Worm (Caenorhabditis elegans) whole organism, dauer: Measurements from ENCODE around the gene Y54F10BM.21.

Experiments
- unc-62 ChIP-seq: sonication (generic microtip); optimal IDR thresholded peaks from 2 replicates; lab custom pipeline; 2017; ENCODE audit warnings: missing biosample characterization, missing genetic modification reagents, missing genetic modification characterization

Gene Y54F10BM.21

DNA sequence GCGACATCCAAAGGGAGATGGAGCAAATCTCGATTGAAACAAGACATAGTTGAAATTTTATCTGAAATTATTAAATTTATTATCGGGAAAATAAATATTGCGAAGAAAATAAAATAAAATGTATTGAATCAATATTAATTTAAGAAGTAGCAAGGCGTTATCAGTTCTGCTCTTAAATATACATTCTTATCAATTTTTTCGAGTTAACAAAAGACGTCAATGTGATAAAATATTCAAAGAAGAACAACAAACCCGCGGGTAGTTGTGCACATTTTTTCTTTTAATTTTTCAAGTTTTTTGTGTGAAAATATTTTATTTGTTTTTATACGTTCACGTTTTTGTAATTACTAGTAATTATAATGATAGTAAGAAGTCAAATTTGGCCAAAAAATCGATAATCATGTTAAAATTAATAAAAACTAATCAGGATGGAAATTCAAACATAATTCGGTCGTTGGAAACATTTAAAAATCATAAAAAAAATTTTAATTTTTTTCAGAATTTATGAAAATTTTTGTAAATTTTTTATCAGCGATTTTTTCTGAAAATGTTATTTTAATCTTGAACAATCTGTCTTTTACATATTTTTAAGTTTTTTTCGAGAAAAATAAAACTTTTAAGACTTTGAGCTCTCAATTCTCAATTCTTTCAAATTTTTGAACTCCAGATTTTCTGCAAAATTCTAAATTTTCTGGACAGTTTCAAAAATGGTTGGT, 10.8 kb upstream of the Y54F10BM.21 start, which contains the start of gene fbxa-9:
TSS of gene fbxa-9 (plus strand) at position 666 of the 716 bp plus-strand sequence.
- no peak for TF ChIP-seq unc-62

DNA sequence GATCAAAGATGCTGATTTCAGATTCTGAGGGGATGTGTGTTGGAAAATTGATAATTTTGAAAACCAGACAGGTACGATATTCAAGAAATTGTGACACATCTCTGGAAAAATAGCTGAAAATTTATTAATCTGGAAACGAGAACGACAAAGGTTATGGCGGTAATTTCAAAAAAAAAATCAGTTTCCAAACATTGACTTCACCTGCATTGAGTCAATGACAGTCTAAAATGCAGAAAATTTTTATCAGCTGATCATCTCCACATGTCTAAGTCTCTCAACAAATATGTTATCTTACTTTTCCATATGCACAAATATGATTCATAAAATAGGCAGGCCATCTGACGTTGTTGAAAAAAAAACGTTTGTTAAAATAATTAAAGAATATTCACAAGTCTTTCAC, 4.9 kb upstream of the Y54F10BM.21 start, which contains the start of gene fbxa-48:
TSS of gene fbxa-48 (minus strand) at position 101 of the 400 bp plus-strand sequence.
- no peak for TF ChIP-seq unc-62

ce11 chrIII:2272732-2273131, 4.2 kb upstream of the Y54F10BM.21 start, which contains the start of gene fbxa-39:
Gene fbxa-39, plus strand, starts transcription at chrIII:2273032.
- no peak for TF ChIP-seq unc-62

DNA sequence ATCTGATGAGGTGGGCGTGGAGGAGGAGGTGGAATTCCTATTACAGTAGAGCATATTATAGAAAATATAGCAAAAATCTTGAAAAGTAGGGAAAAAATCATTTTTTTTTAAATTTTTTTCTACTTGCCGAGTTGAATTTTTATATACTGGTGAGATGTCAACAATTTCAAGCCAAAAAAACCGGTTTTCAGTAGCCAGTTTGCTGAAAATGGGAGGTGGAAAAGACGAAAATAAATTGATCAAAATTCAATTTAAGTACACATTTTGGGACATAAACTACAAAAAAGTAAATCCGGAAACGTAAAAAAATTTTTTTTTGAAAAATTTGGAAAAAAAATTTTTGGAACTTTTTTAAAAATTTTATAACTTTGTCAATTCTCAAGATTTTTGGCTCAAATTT, 2.5 kb downstream of the Y54F10BM.21 start, which contains the start of gene Y54F10BM.23:
TSS of gene Y54F10BM.23 (minus strand) at position 101 of the 400 bp plus-strand sequence.
- no peak for TF ChIP-seq unc-62

DNA sequence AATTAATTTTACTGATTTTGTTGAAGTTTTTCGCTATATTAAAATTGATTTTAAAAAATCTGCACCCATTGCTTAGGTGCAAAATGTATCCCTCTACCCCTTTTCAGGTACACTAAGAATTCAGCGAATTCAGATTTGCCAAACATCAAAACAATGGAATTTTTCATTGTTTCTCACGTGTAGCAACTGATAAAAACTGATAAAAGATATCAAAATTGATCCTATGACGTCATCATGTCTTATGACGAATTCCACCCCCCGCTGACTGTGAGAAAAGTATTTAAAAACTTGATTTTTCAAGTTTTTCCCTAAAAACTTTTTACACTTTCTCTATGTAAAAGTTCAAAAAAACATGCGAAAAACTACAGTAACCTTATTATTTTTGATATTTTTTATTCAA, 3.6 kb downstream of the Y54F10BM.21 start, which contains the start of gene Y54F10BM.22:
TSS of gene Y54F10BM.22 (plus strand) at position 331 of the 400 bp plus-strand sequence.
- no peak for TF ChIP-seq unc-62

- TF ChIP-seq unc-62 = no peak
These were observed 5.3 kb downstream of the Y54F10BM.21 start, which contains the start of gene Y54F10BM.3 for ce11 chrIII:2281975-2282957. Gene Y54F10BM.3, plus strand, starts transcription at chrIII:2282025.

DNA sequence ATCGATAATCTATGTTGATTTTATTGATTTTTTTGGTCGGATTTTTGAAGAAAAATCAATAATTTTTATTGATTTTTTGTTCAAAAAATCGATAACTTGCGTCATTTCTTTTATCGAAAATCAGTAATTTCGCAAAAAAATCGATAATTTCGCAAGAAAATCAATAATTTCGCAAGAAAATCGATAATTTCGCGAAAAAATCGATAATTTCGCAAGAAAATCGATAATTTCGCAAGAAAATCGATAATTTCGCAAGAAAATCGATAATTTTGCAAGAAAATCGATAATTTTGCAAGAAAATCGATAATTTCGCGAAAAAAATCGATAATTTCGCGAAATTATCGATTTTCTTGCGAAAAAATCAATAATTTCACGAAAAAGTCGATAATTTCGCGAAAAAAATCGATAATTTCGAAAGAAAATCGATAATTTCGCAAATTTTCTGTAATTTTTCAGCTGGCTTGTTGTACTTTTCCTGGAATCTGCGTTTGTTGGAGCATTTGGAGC, 6.5 kb downstream of the Y54F10BM.21 start:
- TF ChIP-seq unc-62 = no peak

DNA sequence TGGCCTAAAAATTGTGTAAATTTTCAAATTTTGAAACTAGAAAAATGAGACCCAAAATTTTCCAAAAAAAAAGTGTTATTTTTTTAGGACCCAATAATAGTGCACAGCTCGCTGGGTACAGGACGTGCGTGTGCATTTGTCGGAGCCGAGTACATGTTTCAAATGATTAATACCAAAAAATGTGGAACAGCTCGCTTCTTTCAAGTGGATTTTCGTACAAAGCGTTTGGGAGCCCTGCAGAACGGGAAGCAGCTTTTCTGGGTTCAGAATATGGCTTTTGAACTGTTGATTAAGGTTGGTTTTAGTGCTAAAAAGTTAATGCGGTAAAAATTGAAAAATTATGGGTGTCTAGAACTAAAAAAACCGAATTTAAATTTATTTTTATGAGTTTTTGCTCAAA, 11.3 kb downstream of the Y54F10BM.21 start:
- no peak for TF ChIP-seq unc-62

DNA sequence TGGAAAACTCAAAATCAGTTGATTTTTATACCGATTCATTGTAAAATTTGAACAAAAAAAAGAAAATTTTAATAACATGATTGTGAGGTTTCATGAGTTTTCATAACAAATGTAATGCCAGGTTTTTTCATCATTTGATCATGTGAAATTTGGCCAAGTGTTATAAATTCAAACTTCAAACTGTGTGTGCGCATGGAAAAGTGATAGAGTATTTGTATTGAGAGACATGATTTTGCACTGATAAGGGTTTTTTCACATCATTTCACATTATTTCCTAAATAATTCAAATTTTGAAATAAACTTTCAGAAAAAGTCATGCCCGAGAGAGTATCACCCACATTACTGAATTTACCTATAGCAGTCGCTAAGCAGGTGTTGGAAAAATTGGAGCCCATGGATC, 14.2 kb downstream of the Y54F10BM.21 start, which contains the start of gene fbxa-219:
TSS of gene fbxa-219 (plus strand) at position 277 of the 400 bp plus-strand sequence.
- TF ChIP-seq unc-62 = no peak

DNA sequence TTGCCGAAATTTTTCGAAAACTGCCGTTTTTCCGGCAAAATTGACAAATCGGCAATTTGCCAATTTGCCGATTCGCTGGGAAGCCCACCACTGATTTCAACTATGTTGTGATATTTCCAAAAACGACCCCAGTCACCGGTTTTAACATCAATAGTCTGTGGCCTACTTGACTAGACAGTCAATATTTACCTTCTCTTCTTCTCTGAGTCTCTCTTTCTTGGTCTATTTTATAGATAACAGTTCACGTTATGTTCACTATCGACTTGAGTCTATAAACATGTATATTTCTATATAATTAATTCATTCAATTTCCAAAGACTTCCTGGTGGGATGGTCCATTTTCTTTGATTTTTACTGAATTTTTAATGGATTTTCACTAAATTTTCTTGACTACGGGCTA, 17.8 kb downstream of the Y54F10BM.21 start:
- TF ChIP-seq unc-62 = no peak

ce11 chrIII:2304149-2304548, 27.2 kb downstream of the Y54F10BM.21 start:
- TF ChIP-seq unc-62 = no peak

DNA sequence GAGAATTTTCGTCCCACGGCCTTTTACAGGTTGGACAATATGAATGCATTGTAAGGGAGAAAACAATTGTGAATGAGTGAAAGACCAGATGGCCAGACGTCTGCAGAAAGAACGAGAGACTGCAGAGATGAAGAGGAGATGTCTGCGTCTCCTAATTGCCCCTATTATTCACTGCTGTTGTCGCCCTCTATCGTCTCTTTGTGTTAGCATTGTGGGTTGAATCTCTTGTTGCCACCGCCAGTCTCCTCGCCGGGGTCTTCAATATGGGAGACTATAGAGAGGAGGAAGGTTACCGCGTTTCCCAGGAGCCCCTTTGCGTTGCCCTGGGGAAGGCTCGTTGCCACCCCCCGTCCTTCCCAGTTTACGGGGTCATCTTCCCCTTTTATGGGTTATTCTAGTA, 27.9 kb downstream of the Y54F10BM.21 start, which contains the start of gene Y54F10BM.9:
TSS of gene Y54F10BM.9 (minus strand) at position 61 of the 400 bp plus-strand sequence.
- TF ChIP-seq unc-62 = no peak

DNA sequence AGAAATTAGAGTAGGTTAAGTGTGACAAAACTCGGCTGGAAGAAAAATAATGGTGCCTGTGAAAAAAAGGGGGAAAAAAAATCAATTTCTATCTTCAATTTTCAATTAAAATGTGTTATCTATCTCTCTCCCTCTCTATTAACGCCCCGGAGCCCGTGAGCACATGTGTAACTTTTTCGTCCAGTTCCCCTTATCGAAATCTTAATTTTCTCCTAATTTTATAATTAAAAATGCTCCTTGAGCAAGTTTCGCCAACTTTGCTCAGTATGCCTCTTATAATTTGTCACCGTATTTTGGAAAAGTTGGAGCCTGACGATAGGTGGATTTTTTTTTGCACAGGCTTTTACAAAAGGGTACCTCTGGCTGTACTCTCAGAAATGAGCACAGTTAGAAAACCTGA, 31.1 kb downstream of the Y54F10BM.21 start, which contains the start of the genes fbxa-1 and Y54F10BM.20:
TSS of gene fbxa-1 (minus strand) at position 101 of the 400 bp plus-strand sequence.
TSS of gene Y54F10BM.20 (plus strand) at position 231 of the 400 bp plus-strand sequence.
- TF ChIP-seq unc-62 = no peak

DNA sequence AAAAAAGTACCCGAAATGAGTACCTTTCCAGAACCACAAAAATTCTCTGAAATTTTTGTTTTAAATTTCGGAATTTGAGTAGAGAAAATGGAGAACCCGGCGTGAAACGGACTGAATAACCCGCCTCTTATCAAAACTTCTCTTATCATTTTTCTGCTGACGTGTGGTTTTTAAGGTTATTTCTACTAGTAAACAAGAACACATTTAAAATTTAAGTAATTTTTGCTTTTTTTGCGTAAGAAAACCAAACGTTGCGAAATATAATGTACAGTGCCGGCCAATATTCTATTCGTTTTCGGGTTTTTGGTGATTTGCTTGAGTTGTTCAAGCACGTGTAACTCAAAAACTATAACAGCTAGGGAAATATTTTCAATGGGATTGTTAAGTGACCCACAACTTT, 34.1 kb downstream of the Y54F10BM.21 start:
- TF ChIP-seq unc-62 = no peak

DNA sequence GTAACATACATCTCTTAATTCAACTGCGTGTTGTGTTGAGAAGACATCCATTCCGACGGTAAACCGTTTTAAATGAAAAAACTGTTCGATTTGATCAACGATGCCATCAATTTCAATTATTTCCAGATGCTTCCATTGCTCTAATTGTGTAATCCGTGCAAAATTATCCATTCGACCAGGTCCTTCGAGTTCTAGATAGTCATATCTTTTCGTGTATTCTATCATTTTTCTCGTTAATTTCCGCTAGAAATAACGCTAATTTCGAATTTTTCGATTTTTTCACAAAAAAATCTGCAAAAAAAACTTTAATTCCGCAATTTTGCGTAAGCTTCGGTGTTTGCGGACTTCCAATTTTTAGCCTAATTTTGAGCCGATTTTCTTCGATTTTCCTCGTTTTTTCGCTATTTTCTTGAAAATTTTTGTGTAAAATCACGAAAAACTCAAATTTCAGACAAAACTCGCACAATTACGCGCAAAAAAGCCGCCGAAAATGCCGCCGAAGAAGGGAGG, 37.1 kb downstream of the Y54F10BM.21 start, which contains the start of the genes fbxa-66 and iffb-1:
TSS of gene fbxa-66 (minus strand) at position 51 of the 510 bp plus-strand sequence.
TSS of gene iffb-1 (plus strand) at position 452 of the 510 bp plus-strand sequence.
- TF ChIP-seq unc-62 = no peak

DNA sequence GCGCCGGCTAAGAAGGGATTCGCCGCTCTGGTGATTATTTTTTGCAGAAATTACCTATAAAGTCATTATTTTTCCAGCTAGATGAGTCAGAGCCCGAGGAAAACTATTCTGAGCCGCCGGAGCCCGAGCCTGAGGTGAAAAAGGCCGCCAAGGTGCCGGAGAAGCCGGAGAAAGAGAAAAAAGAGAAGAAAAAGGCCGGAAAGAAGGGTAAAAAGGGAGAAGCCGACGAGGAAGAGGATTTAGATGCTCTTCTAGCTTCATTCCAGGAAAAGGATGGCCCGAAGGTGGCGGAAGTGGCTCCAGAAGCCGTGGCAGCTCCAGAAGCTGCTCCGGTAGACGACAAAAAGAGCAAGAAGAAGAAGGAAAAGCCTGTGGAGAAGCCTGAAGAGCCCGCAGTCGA, 37.7 kb downstream of the Y54F10BM.21 start:
- TF ChIP-seq unc-62 = no peak
